Fruit fly (Drosophila melanogaster) whole organism: ENCODE results near the gene RpS14a.

ENCODE experiments used
- CG8478 ChIP-seq: fragments of >200 bp; optimal IDR thresholded peaks from 2 replicates; lab custom pipeline; 2018; ENCODE audit warnings: inconsistent platforms
- EcR ChIP-seq, 2 experiments: fragments of >200 bp; optimal IDR thresholded peaks; 2 replicates each; lab custom pipeline; 2017; ENCODE audit warnings: missing biosample characterization in 2 of 2, missing genetic modification characterization in 2 of 2, missing genetic modification reagents in 2 of 2
- pan ChIP-seq: fragments of >200 bp; optimal IDR thresholded peaks from 2 replicates; lab custom pipeline; 2017
- psq ChIP-seq: fragments of >200 bp; optimal IDR thresholded peaks from 2 replicates; lab custom pipeline; 2017
- usp ChIP-seq: fragments of >200 bp; optimal IDR thresholded peaks from 2 replicates; lab custom pipeline; 2017; ENCODE audit warnings: missing biosample characterization, missing genetic modification characterization, mixed read lengths

dm6 chrX:7883926-7884325, 49.6 kb upstream of the RpS14a start, which contains the start of gene Ir7f:
- TF ChIP-seq psq (lab: Kevin White, UChicago) (no peak), pan (lab: Kevin White, UChicago) (no peak), EcR (GFP tag; optimal IDR thresholded peaks at IDR 0.05; lab: Kevin White, UChicago) (no peak), CG8478 (lab: Kevin White, UChicago) (no peak), usp (no peak)
